Fruit fly (Drosophila melanogaster): ENCODE measurements around the gene CG11608.

dm6 chr3R:12634617-12635016, 3.7 kb upstream of the CG11608 start, which contains the start of gene CG11598:
- TF ChIP-seq salr (GFP tag; optimal IDR thresholded peaks at IDR 0.05): no peak
- TF ChIP-seq CG8119 (GFP tag; IDR thresholded peaks at IDR 0.05): no peak
- TF ChIP-seq dsx (GFP tag; optimal IDR thresholded peaks at IDR 0.05; ENCODE audit: poor library complexity, severe bottlenecking): no peak
- no peak for TF ChIP-seq CG11294 (GFP tag; IDR thresholded peaks at IDR 0.05)
- TF ChIP-seq Lpt (GFP tag; optimal IDR thresholded peaks at IDR 0.05): no peak
- no peak for TF ChIP-seq OdsH (GFP tag; optimal IDR thresholded peaks at IDR 0.05)
- TF ChIP-seq Sox14 (GFP tag; optimal IDR thresholded peaks at IDR 0.05): no peak
- no peak for TF ChIP-seq Met (GFP tag; optimal IDR thresholded peaks at IDR 0.05)
